Fruit fly (Drosophila melanogaster) whole organism, prepupa: ENCODE data around the gene Pex11c.

Source experiments
- CG15336 ChIP-seq: fragments of 200-800 bp; sonication (Bioruptor generic); IDR thresholded peaks from 2 replicates; pipeline ENCODE4 v1.3.6; 2022; ENCODE audit warnings: missing biosample characterization, missing genetic modification characterization
- CG1621 ChIP-seq: fragments of 200-800 bp; sonication (Bioruptor generic); optimal IDR thresholded peaks from 3 replicates; lab custom pipeline; 2018; ENCODE audit warnings: missing biosample characterization, mild to moderate bottlenecking, missing genetic modification characterization
- CG34406 ChIP-seq: fragments of 200-800 bp; sonication (Bioruptor generic); optimal IDR thresholded peaks from 3 replicates; lab custom pipeline; 2016; ENCODE audit warnings: missing biosample characterization, missing genetic modification characterization
- CG6163 ChIP-seq: fragments of 200-800 bp; sonication (Bioruptor generic); IDR thresholded peaks from 3 replicates; pipeline ENCODE4 v1.3.6; 2022; ENCODE audit warnings: missing biosample characterization, missing genetic modification characterization
- CG6276 ChIP-seq: fragments of 200-800 bp; sonication (Bioruptor generic); optimal IDR thresholded peaks from 2 replicates; lab custom pipeline; 2017; ENCODE audit warnings: missing biosample characterization, mild to moderate bottlenecking, missing genetic modification characterization
- CG8319 ChIP-seq: fragments of 200-800 bp; sonication (Bioruptor generic); optimal IDR thresholded peaks from 3 replicates; lab custom pipeline; 2016; ENCODE audit warnings: missing biosample characterization, missing genetic modification characterization
- Ets21C ChIP-seq: fragments of 200-800 bp; sonication (Bioruptor generic); optimal IDR thresholded peaks from 3 replicates; lab custom pipeline; 2016; ENCODE audit warnings: missing biosample characterization, missing genetic modification characterization
- Hr39 ChIP-seq: fragments of 200-800 bp; sonication (Bioruptor generic); optimal IDR thresholded peaks from 2 replicates; lab custom pipeline; 2016; ENCODE audit warnings: missing biosample characterization, missing genetic modification characterization
- Met ChIP-seq: fragments of 200-800 bp; sonication (Bioruptor generic); optimal IDR thresholded peaks from 3 replicates; lab custom pipeline; 2016; ENCODE audit warnings: missing biosample characterization, missing genetic modification characterization
- Smox ChIP-seq: fragments of 200-800 bp; sonication (Bioruptor generic); optimal IDR thresholded peaks from 3 replicates; lab custom pipeline; 2016; ENCODE audit warnings: missing biosample characterization, missing genetic modification characterization
- Sox102F ChIP-seq: fragments of 200-800 bp; sonication (Bioruptor generic); optimal IDR thresholded peaks from 2 replicates; lab custom pipeline; 2016; ENCODE audit warnings: missing biosample characterization, mild to moderate bottlenecking, missing genetic modification characterization
- net ChIP-seq: fragments of 200-800 bp; sonication (Bioruptor generic); optimal IDR thresholded peaks from 3 replicates; lab custom pipeline; 2016; ENCODE audit warnings: missing biosample characterization, missing genetic modification characterization
- topi ChIP-seq: fragments of 200-800 bp; sonication (Bioruptor generic); optimal IDR thresholded peaks from 3 replicates; lab custom pipeline; 2016; ENCODE audit warnings: missing biosample characterization, missing genetic modification characterization

Gene Pex11c

DNA sequence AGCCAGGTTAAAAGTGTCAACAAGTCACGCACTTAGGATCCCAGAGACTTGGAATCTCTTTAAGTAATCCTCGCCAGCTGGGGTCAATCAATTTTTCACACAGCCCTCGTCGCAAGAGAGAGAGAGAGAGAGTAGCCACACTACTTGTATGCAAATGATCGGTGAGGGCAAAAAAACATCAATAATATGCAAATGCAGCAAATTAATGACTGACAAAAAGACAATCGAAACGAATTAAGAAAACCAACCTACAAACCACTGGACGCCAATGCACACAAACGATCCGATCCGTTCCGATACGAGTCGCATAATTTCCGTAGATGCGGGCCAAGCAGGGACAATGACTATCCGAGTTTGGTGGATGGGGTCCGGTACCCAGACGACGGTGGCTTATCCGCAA lies 51.5 kb downstream of the Pex11c start:
- no peak for TF ChIP-seq net
- TF ChIP-seq topi (GFP tag; lab: Kevin White, UChicago), result no peak
- no peak for TF ChIP-seq Ets21C (GFP tag; lab: Kevin White, UChicago)
- no peak for TF ChIP-seq Hr39 (GFP tag; lab: Kevin White, UChicago)
- no peak for TF ChIP-seq CG8319
- TF ChIP-seq, all 60 proteins: peak for 0

DNA sequence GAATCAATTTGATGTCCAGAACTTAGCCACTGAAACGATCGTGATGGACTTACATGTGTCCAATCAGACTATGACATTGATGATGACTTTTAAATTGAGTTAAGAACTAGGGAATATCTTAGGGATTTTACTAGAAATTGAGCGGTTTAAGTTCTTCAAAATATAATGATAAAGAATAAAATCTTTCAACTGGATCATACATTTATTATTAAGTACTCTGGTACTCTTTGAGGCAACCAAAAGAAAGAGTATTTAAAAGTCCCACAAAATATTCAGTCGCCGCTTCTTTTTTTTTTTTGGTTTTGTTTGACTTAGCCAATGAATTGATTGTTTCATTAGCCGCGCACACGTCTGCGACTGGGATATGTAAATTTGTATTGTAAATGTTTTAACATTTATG lies 52.0 kb downstream of the Pex11c start:
- no peak for TF ChIP-seq net
- no peak for TF ChIP-seq CG8319
- no peak for TF ChIP-seq CG1621 (tag; lab: Kevin White, UChicago)
- TF ChIP-seq CG6163 (GFP tag; lab: Robert Waterston, UW), result no peak
- TF ChIP-seq CG34406 (GFP tag; lab: Kevin White, UChicago), result no peak
- TF ChIP-seq Sox102F (GFP tag; lab: Kevin White, UChicago), result no peak
- no peak for TF ChIP-seq CG6276 (GFP tag; lab: Kevin White, UChicago)
- no peak for TF ChIP-seq Met (GFP tag; lab: Kevin White, UChicago)
- no peak for TF ChIP-seq Smox
- TF ChIP-seq CG15336 (GFP tag; lab: Robert Waterston, UW), result no peak
